Worm (Caenorhabditis elegans) whole organism, young adult: ENCODE results near the gene T25E12.6.

Experiments
- B0035.1 ChIP-seq: sonication (generic microtip); optimal IDR thresholded peaks from 2 replicates; lab custom pipeline; 2016; ENCODE audit warnings: missing genetic modification characterization, mild to moderate bottlenecking, missing compliant biosample characterization, missing genotype, missing genetic modification reagents
- B0336.3 ChIP-seq: fragments of 200-800 bp; sonication (Bioruptor generic); IDR thresholded peaks from 2 replicates; pipeline ENCODE4 v1.3.6; 2022; ENCODE audit warnings: missing genetic modification characterization, missing compliant biosample characterization
- C17E4.6 ChIP-seq: fragments of 200-800 bp; sonication (Bioruptor generic); IDR thresholded peaks from 2 replicates; pipeline ENCODE4 v1.3.6; 2022; ENCODE audit warnings: missing genetic modification reagents, missing genetic modification characterization, missing compliant biosample characterization
- D2030.7 ChIP-seq: fragments of 200-800 bp; sonication (Bioruptor generic); IDR thresholded peaks from 2 replicates; pipeline ENCODE4 v1.3.6; 2022; ENCODE audit warnings: missing genetic modification reagents, missing genetic modification characterization, missing compliant biosample characterization
- F10E7.11 ChIP-seq: sonication (generic microtip); optimal IDR thresholded peaks from 2 replicates; lab custom pipeline; 2017; ENCODE audit warnings: mild to moderate bottlenecking, missing genetic modification characterization, moderate library complexity, missing compliant biosample characterization
- F22D6.2 ChIP-seq: sonication (generic microtip); optimal IDR thresholded peaks from 2 replicates; lab custom pipeline; 2016; ENCODE audit warnings: mild to moderate bottlenecking, missing genetic modification characterization, missing compliant biosample characterization
- F37B4.10 ChIP-seq: fragments of 200-800 bp; sonication (Bioruptor generic); IDR thresholded peaks from 2 replicates; pipeline ENCODE4 v1.3.6; 2022; ENCODE audit warnings: missing genetic modification characterization, missing compliant biosample characterization
- F57C9.4 ChIP-seq: sonication (generic microtip); optimal IDR thresholded peaks from 2 replicates; lab custom pipeline; 2017; ENCODE audit warnings: mild to moderate bottlenecking, missing genetic modification characterization, missing compliant biosample characterization
- T26A5.8 ChIP-seq: sonication (generic microtip); optimal IDR thresholded peaks from 2 replicates; lab custom pipeline; 2016; ENCODE audit warnings: missing genetic modification characterization, missing compliant biosample characterization
- Y53G8AR.9 ChIP-seq: fragments of 200-800 bp; sonication (Bioruptor generic); conservative IDR thresholded peaks from 2 replicates; pipeline ENCODE4 v1.3.6; 2022; ENCODE audit warnings: missing genetic modification reagents, missing genetic modification characterization, missing compliant biosample characterization
- Y56A3A.18 ChIP-seq: fragments of 200-800 bp; sonication (Bioruptor generic); IDR thresholded peaks from 2 replicates; pipeline ENCODE4 v1.3.6; 2022; ENCODE audit warnings: missing genetic modification reagents, missing genetic modification characterization, missing compliant biosample characterization
- Y67H2A.10 ChIP-seq: fragments of 200-800 bp; sonication (Bioruptor generic); conservative IDR thresholded peaks from 2 replicates; pipeline ENCODE4 v1.3.6; 2022; ENCODE audit warnings: missing genetic modification reagents, missing genetic modification characterization, missing compliant biosample characterization
- Y79H2A.3 ChIP-seq: fragments of 200-800 bp; sonication (Bioruptor generic); conservative IDR thresholded peaks from 2 replicates; pipeline ENCODE4 v1.3.6; 2022; ENCODE audit warnings: missing genetic modification reagents, missing genetic modification characterization, missing compliant biosample characterization
- ZK185.1 ChIP-seq: sonication (generic microtip); optimal IDR thresholded peaks from 2 replicates; lab custom pipeline; 2016; ENCODE audit warnings: mild to moderate bottlenecking, missing genetic modification characterization, missing compliant biosample characterization; ENCODE audit not compliant: poor library complexity, severe bottlenecking
- ama-1 ChIP-seq, 3 experiments: fragments of 150-350 bp in 1 of 3; sonication (generic microtip) in 2 of 3; optimal IDR thresholded peaks; 2 replicates each; lab custom pipeline; 2014 to 2018; ENCODE audit warnings: missing biosample characterization in 2 of 3, missing genetic modification characterization in 2 of 3, missing genetic modification reagents in 2 of 3
- aptf-3 ChIP-seq: fragments of 200-800 bp; sonication (Bioruptor generic); IDR thresholded peaks from 2 replicates; pipeline ENCODE4 v1.3.6; 2022; ENCODE audit warnings: missing genetic modification characterization, missing compliant biosample characterization
- attf-5 ChIP-seq: fragments of 200-800 bp; sonication (Bioruptor generic); optimal IDR thresholded peaks from 2 replicates; lab custom pipeline; 2018; ENCODE audit warnings: mild to moderate bottlenecking, missing genetic modification characterization, missing compliant biosample characterization
- cebp-1 ChIP-seq, 2 experiments: fragments of 200-800 bp in 1 of 2; sonication (Bioruptor generic) in 1 of 2; sonication (generic microtip) in 1 of 2; IDR thresholded peaks in 1 of 2; optimal IDR thresholded peaks in 1 of 2; 2 replicates each; pipeline versions ENCODE4 v1.3.6 to Lab custom; 2017 to 2022; ENCODE audit warnings: missing compliant biosample characterization in 2 of 2, missing genetic modification characterization in 2 of 2, mild to moderate bottlenecking in 1 of 2, missing genetic modification reagents in 1 of 2, moderate library complexity in 1 of 2
- ceh-100 ChIP-seq: fragments of 200-800 bp; sonication (Bioruptor generic); IDR thresholded peaks from 2 replicates; pipeline ENCODE4 v1.3.6; 2022; ENCODE audit warnings: missing genetic modification reagents, missing genetic modification characterization, missing compliant biosample characterization
- ceh-58 ChIP-seq: fragments of 200-800 bp; sonication (Bioruptor generic); IDR thresholded peaks from 2 replicates; pipeline ENCODE4 v1.3.6; 2022; ENCODE audit warnings: missing genetic modification characterization, missing compliant biosample characterization
- ceh-91 ChIP-seq: fragments of 200-800 bp; sonication (Bioruptor generic); IDR thresholded peaks from 2 replicates; pipeline ENCODE4 v1.3.6; 2022; ENCODE audit warnings: missing genetic modification reagents, missing genetic modification characterization, missing compliant biosample characterization
- die-1 ChIP-seq: sonication (generic microtip); optimal IDR thresholded peaks from 2 replicates; lab custom pipeline; 2016; ENCODE audit warnings: missing genotype, mild to moderate bottlenecking, missing genetic modification characterization, missing compliant biosample characterization
- dpl-1 ChIP-seq: fragments of 150-350 bp; optimal IDR thresholded peaks from 2 replicates; lab custom pipeline; 2014; ENCODE audit warnings: missing biosample characterization, missing genetic modification reagents, missing genetic modification characterization
- egl-18 ChIP-seq: fragments of 200-800 bp; sonication (Bioruptor generic); IDR thresholded peaks from 2 replicates; pipeline ENCODE4 v1.3.6; 2022; ENCODE audit warnings: missing genetic modification reagents, missing genetic modification characterization, missing compliant biosample characterization
- egl-44 ChIP-seq: fragments of 200-800 bp; sonication (Bioruptor generic); IDR thresholded peaks from 2 replicates; pipeline ENCODE4 v1.3.6; 2022; ENCODE audit warnings: missing genetic modification reagents, missing genetic modification characterization, missing compliant biosample characterization
- ekl-4 ChIP-seq: fragments of 200-800 bp; sonication (Bioruptor generic); IDR thresholded peaks from 2 replicates; pipeline ENCODE4 v1.3.6; 2022; ENCODE audit warnings: missing genetic modification reagents, missing genetic modification characterization, missing compliant biosample characterization
- hlh-12 ChIP-seq: sonication (generic microtip); optimal IDR thresholded peaks from 2 replicates; lab custom pipeline; 2016; ENCODE audit warnings: missing genetic modification characterization, missing compliant biosample characterization
- hrde-1 ChIP-seq: sonication (generic microtip); optimal IDR thresholded peaks from 2 replicates; lab custom pipeline; 2016; ENCODE audit warnings: missing genetic modification characterization, mild to moderate bottlenecking, missing compliant biosample characterization, moderate library complexity, missing genotype, missing genetic modification reagents, borderline replicate concordance
- hsf-1 ChIP-seq: fragments of 200-800 bp; sonication (Bioruptor generic); IDR thresholded peaks from 2 replicates; pipeline ENCODE4 v1.3.6; 2022; ENCODE audit warnings: missing genetic modification reagents, missing genetic modification characterization, missing compliant biosample characterization
- let-526 ChIP-seq: fragments of 200-800 bp; sonication (Bioruptor generic); IDR thresholded peaks from 2 replicates; pipeline ENCODE4 v1.3.6; 2022; ENCODE audit warnings: missing genetic modification reagents, missing genetic modification characterization, missing compliant biosample characterization
- let-607 ChIP-seq, 2 experiments: fragments of 200-800 bp in 1 of 2; sonication (Bioruptor generic) in 1 of 2; sonication (generic microtip) in 1 of 2; optimal IDR thresholded peaks; 2 replicates each; lab custom pipeline; 2016 to 2018; ENCODE audit warnings: mild to moderate bottlenecking in 2 of 2, missing compliant biosample characterization in 2 of 2, missing genetic modification characterization in 2 of 2, moderate library complexity in 2 of 2, missing genotype in 1 of 2
- lin-26 ChIP-seq: fragments of 200-800 bp; sonication (Bioruptor generic); IDR thresholded peaks from 2 replicates; pipeline ENCODE4 v1.3.6; 2022; ENCODE audit warnings: missing genetic modification reagents, missing genetic modification characterization, missing compliant biosample characterization
- madf-3 ChIP-seq: fragments of 200-800 bp; sonication (Bioruptor generic); IDR thresholded peaks from 2 replicates; pipeline ENCODE4 v1.3.6; 2022; ENCODE audit warnings: missing genetic modification reagents, missing genetic modification characterization, missing compliant biosample characterization
- madf-6 ChIP-seq: fragments of 200-800 bp; sonication (Bioruptor generic); IDR thresholded peaks from 2 replicates; pipeline ENCODE4 v1.3.6; 2022; ENCODE audit warnings: missing genetic modification reagents, missing genetic modification characterization, missing compliant biosample characterization
- madf-8 ChIP-seq: fragments of 200-800 bp; sonication (Bioruptor generic); conservative IDR thresholded peaks from 2 replicates; pipeline ENCODE4 v1.3.6; 2022; ENCODE audit warnings: missing genetic modification reagents, missing genetic modification characterization, missing compliant biosample characterization
- nfya-1 ChIP-seq: sonication (generic microtip); optimal IDR thresholded peaks from 2 replicates; lab custom pipeline; 2017; ENCODE audit warnings: antibody characterized with exemption, missing compliant biosample characterization, missing genetic modification characterization, borderline replicate concordance; ENCODE audit not compliant: insufficient read depth
- nfyb-1 ChIP-seq: fragments of 200-800 bp; sonication (Bioruptor generic); IDR thresholded peaks from 2 replicates; pipeline ENCODE4 v1.3.6; 2022; ENCODE audit warnings: missing genetic modification reagents, missing genetic modification characterization, missing compliant biosample characterization
- pbrm-1 ChIP-seq: fragments of 200-800 bp; sonication (Bioruptor generic); IDR thresholded peaks from 2 replicates; pipeline ENCODE4 v1.3.6; 2022; ENCODE audit warnings: missing genetic modification reagents, missing genetic modification characterization, missing compliant biosample characterization
- rcor-1 ChIP-seq: fragments of 200-800 bp; sonication (Bioruptor generic); IDR thresholded peaks from 2 replicates; pipeline ENCODE4 v1.3.6; 2022; ENCODE audit warnings: missing genetic modification reagents, missing genetic modification characterization, missing compliant biosample characterization
- sea-2 ChIP-seq: fragments of 200-800 bp; sonication (Bioruptor generic); IDR thresholded peaks from 2 replicates; pipeline ENCODE4 v1.3.6; 2022; ENCODE audit warnings: missing genetic modification characterization, missing compliant biosample characterization
- snpc-3.4 ChIP-seq: sonication (generic microtip); optimal IDR thresholded peaks from 2 replicates; lab custom pipeline; 2017; ENCODE audit warnings: missing genetic modification characterization, mild to moderate bottlenecking, missing compliant biosample characterization, antibody characterized with exemption, moderate library complexity, missing genotype, missing genetic modification reagents
- unc-130 ChIP-seq: sonication (generic microtip); optimal IDR thresholded peaks from 2 replicates; lab custom pipeline; 2016; ENCODE audit warnings: missing genetic modification reagents, missing genetic modification characterization, missing compliant biosample characterization
- zfh-2 ChIP-seq: fragments of 200-800 bp; sonication (Bioruptor generic); conservative IDR thresholded peaks from 2 replicates; pipeline ENCODE4 v1.3.6; 2022; ENCODE audit warnings: missing genetic modification reagents, missing genetic modification characterization, missing compliant biosample characterization
- ztf-18 ChIP-seq: sonication (generic microtip); optimal IDR thresholded peaks from 2 replicates; lab custom pipeline; 2016; ENCODE audit warnings: missing genotype, mild to moderate bottlenecking, missing genetic modification characterization, missing compliant biosample characterization
- ztf-28 ChIP-seq: fragments of 200-800 bp; sonication (Bioruptor generic); IDR thresholded peaks from 2 replicates; pipeline ENCODE4 v1.3.6; 2022; ENCODE audit warnings: missing genetic modification reagents, missing genetic modification characterization, missing compliant biosample characterization
- ztf-3 ChIP-seq: fragments of 200-800 bp; sonication (Bioruptor generic); optimal IDR thresholded peaks from 2 replicates; lab custom pipeline; 2018; ENCODE audit warnings: mild to moderate bottlenecking, missing genetic modification characterization, missing compliant biosample characterization

Gene T25E12.6

ce11 chrV:16744783-16745182 lies 2.6 kb downstream of the T25E12.6 start (continued):
- TF ChIP-seq Y67H2A.10 (GFP tag; lab: Robert Waterston, UW) (no peak), hsf-1 (GFP tag; lab: Robert Waterston, UW) (peak; percentile 72), madf-6 (GFP tag; lab: Robert Waterston, UW) (peak; percentile 78), Y56A3A.18 (GFP tag; lab: Robert Waterston, UW) (0 out of 2 replicates have a peak, but pooled peaks have one; percentile 53), die-1 (tag; lab: Kevin White, UChicago) (peak; percentile 48), aptf-3 (GFP tag; lab: Robert Waterston, UW) (0 out of 2 replicates have a peak, but pooled peaks have one; percentile 43), F57C9.4 (tag; lab: Kevin White, UChicago) (no peak), T26A5.8 (tag; lab: Kevin White, UChicago) (no peak), F37B4.10 (GFP tag; lab: Robert Waterston, UW) (no peak), unc-130 (GFP tag; lab: Kevin White, UChicago) (peak; percentile 27), let-607 (tag; optimal IDR thresholded peaks at IDR 0.05; lab: Kevin White, UChicago) (no peak), egl-18 (GFP tag; lab: Robert Waterston, UW) (no peak), nfyb-1 (GFP tag; lab: Robert Waterston, UW) (0 out of 2 replicates have a peak, but pooled peaks have one; percentile 33), ceh-100 (GFP tag; lab: Robert Waterston, UW) (peak; percentile 59), ztf-3 (no peak), C17E4.6 (GFP tag; lab: Robert Waterston, UW) (peak; percentile 63; the same call in 1 of the 2 replicates), ZK185.1 (tag; lab: Kevin White, UChicago) (no peak), zfh-2 (GFP tag; lab: Robert Waterston, UW) (no peak), D2030.7 (GFP tag; lab: Robert Waterston, UW) (peak; percentile 80), dpl-1 (GFP tag; lab: Kevin White, UChicago) (no peak), lin-26 (peak; percentile 66), cebp-1 (GFP tag; IDR thresholded peaks at IDR 0.05; lab: Robert Waterston, UW) (no peak), cebp-1 (tag; optimal IDR thresholded peaks at IDR 0.05; lab: Kevin White, UChicago) (no peak), B0336.3 (GFP tag; lab: Robert Waterston, UW) (peak; percentile 89), pbrm-1 (GFP tag; lab: Robert Waterston, UW) (peak; percentile 57), madf-8 (GFP tag; lab: Robert Waterston, UW) (peak; percentile 63), ama-1 (optimal IDR thresholded peaks at IDR 0.05; lab: Kevin White, UChicago) (no peak), ama-1 (GFP tag; optimal IDR thresholded peaks at IDR 0.05; lab: Kevin White, UChicago) (no peak), ceh-58 (GFP tag; lab: Robert Waterston, UW) (peak; percentile 65; the same call in 1 of the 2 replicates), egl-44 (GFP tag; lab: Robert Waterston, UW) (peak; percentile 27; the same call in 1 of the 2 replicates), ceh-91 (peak; percentile 64; the same call in 1 of the 2 replicates), Y53G8AR.9 (GFP tag; lab: Robert Waterston, UW) (peak; percentile 87), madf-3 (GFP tag; lab: Robert Waterston, UW) (peak; percentile 75; the same call in 1 of the 2 replicates), attf-5 (GFP tag; lab: Kevin White, UChicago) (no peak), sea-2 (no peak), Y79H2A.3 (GFP tag; lab: Robert Waterston, UW) (peak; percentile 95), rcor-1 (GFP tag; lab: Robert Waterston, UW) (peak; percentile 68; the same call in 1 of the 2 replicates), ekl-4 (GFP tag; lab: Robert Waterston, UW) (peak; percentile 62; the same call in 1 of the 2 replicates), hlh-12 (no peak), ztf-28 (0 out of 2 replicates have a peak, but pooled peaks have one; percentile 44), nfya-1 (tag; lab: Kevin White, UChicago) (no peak), ztf-18 (no peak), B0035.1 (tag; lab: Kevin White, UChicago) (no peak), F22D6.2 (tag; lab: Kevin White, UChicago) (no peak), snpc-3.4 (tag; lab: Kevin White, UChicago) (no peak), let-526 (GFP tag; lab: Robert Waterston, UW) (no peak), hrde-1 (tag; lab: Kevin White, UChicago) (peak; percentile 74), F10E7.11 (peak; percentile 3)
